Worm (Caenorhabditis elegans) whole organism, mixed stage, embryonic: Measurements from ENCODE around the gene K08H10.10.

Experiments used
- ceh-43 ChIP-seq: fragments of 200-800 bp; sonication (Bioruptor generic); optimal IDR thresholded peaks from 2 replicates; lab custom pipeline; 2018; ENCODE audit warnings: mild to moderate bottlenecking, missing genetic modification characterization, moderate library complexity, missing compliant biosample characterization
- ceh-83 ChIP-seq: fragments of 200-800 bp; sonication (Bioruptor generic); optimal IDR thresholded peaks from 2 replicates; lab custom pipeline; 2018; ENCODE audit warnings: mild to moderate bottlenecking, missing genetic modification characterization, missing compliant biosample characterization
- ces-1 ChIP-seq: fragments of 150-350 bp; optimal IDR thresholded peaks from 2 replicates; lab custom pipeline; 2014; ENCODE audit warnings: missing biosample characterization, missing genetic modification reagents, missing genetic modification characterization
- drap-1 ChIP-seq: fragments of 200-800 bp; sonication (Bioruptor generic); optimal IDR thresholded peaks from 3 replicates; lab custom pipeline; 2018; ENCODE audit warnings: mild to moderate bottlenecking, missing genetic modification characterization, missing compliant biosample characterization
- elt-1 ChIP-seq: sonication (generic microtip); optimal IDR thresholded peaks from 2 replicates; lab custom pipeline; 2017; ENCODE audit warnings: missing genetic modification characterization, mild to moderate bottlenecking, missing compliant biosample characterization, antibody characterized with exemption, moderate library complexity, borderline replicate concordance; ENCODE audit not compliant: insufficient read depth
- elt-3 ChIP-seq: fragments of 150-350 bp; optimal IDR thresholded peaks from 2 replicates; lab custom pipeline; 2014; ENCODE audit warnings: missing biosample characterization, missing genetic modification characterization
- lin-13 ChIP-seq: fragments of 150-350 bp; optimal IDR thresholded peaks from 2 replicates; lab custom pipeline; 2014; ENCODE audit warnings: missing biosample characterization, missing genetic modification characterization
- nhr-12 ChIP-seq: fragments of 150-350 bp; optimal IDR thresholded peaks from 2 replicates; lab custom pipeline; 2014; ENCODE audit warnings: missing biosample characterization, missing genetic modification characterization
- pha-4 ChIP-seq: fragments of 150-350 bp; optimal IDR thresholded peaks from 2 replicates; lab custom pipeline; 2018; ENCODE audit warnings: missing biosample characterization, missing genetic modification reagents, missing genetic modification characterization
- snpc-4 ChIP-seq: fragments of 150-350 bp; optimal IDR thresholded peaks from 2 replicates; lab custom pipeline; 2014; ENCODE audit warnings: missing biosample characterization, missing genetic modification characterization
- sptf-1 ChIP-seq: sonication (generic microtip); optimal IDR thresholded peaks from 2 replicates; lab custom pipeline; 2017; ENCODE audit warnings: mild to moderate bottlenecking, missing genetic modification characterization, moderate library complexity, missing compliant biosample characterization
- unc-62 ChIP-seq: fragments of 150-350 bp; optimal IDR thresholded peaks from 2 replicates; lab custom pipeline; 2014; ENCODE audit warnings: missing biosample characterization, missing genetic modification reagents, missing genetic modification characterization
- ztf-11 ChIP-seq: fragments of 150-350 bp; optimal IDR thresholded peaks from 2 replicates; lab custom pipeline; 2014; ENCODE audit warnings: missing biosample characterization, missing genetic modification characterization

- TF ChIP-seq nhr-12 (tag; lab: Kevin White, UChicago) (no peak), ceh-43 (GFP tag; lab: Kevin White, UChicago) (no peak), unc-62 (GFP tag; lab: Kevin White, UChicago) (no peak), elt-1 (tag; lab: Kevin White, UChicago) (no peak), elt-3 (no peak), ceh-83 (GFP tag; lab: Kevin White, UChicago) (no peak), sptf-1 (tag; lab: Kevin White, UChicago) (no peak), lin-13 (tag; lab: Kevin White, UChicago) (no peak), snpc-4 (no peak), ztf-11 (tag; lab: Kevin White, UChicago) (no peak), pha-4 (no peak), ces-1 (GFP tag; lab: Kevin White, UChicago) (no peak), drap-1 (no peak)
These were observed 14.7 kb upstream of the K08H10.10 start, which contains the start of gene rmd-2 for ce11 chrV:9986177-9986576.
